Worm (Caenorhabditis elegans) whole organism, L1 larva: ENCODE data around the gene F39F10.4.

Experiments
- elt-2 ChIP-seq: sonication (generic microtip); optimal IDR thresholded peaks from 2 replicates; lab custom pipeline; 2016; ENCODE audit warnings: missing genetic modification characterization, mild to moderate bottlenecking, inconsistent platforms, missing compliant biosample characterization, missing genetic modification reagents
- lin-15B ChIP-seq: fragments of 150-350 bp; sonication (generic microtip); optimal IDR thresholded peaks from 3 replicates; lab custom pipeline; 2014; ENCODE audit warnings: missing biosample characterization, missing genetic modification characterization
- lin-39 ChIP-seq: fragments of 150-350 bp; optimal IDR thresholded peaks from 2 replicates; lab custom pipeline; 2014; ENCODE audit warnings: missing biosample characterization, missing genetic modification reagents, missing genetic modification characterization
- mab-9 ChIP-seq: fragments of 200-800 bp; sonication (Bioruptor generic); IDR thresholded peaks from 2 replicates; pipeline ENCODE4 v1.3.6; 2022; ENCODE audit warnings: missing genetic modification reagents, missing genetic modification characterization, missing compliant biosample characterization

Gene F39F10.4

DNA sequence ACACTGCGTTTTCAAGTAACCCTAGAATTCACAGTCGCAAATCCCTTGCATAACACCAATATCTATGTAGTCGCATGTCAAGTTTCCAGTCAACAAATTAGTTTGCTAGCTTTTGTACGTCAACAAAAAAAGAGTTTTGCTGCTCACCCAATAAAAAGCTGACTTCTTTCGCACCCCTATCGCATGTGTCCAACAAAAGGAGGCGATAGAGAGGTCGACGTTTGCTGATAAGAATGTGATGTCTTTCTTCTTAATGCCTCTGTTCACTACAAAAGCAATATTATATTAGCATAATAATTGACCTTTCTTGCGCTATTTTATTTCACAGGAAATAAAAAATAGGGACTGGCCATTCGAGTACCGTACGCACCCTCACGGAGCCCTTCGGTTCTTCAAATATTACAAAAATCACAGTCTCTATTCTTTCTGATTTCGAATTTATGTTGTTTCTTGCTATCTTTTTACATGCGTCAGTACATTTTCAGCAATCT, 43.5 kb downstream of the F39F10.4 start, which contains the start of gene T20F7.3:
Gene T20F7.3, plus strand, starts transcription at position 441 of the 491 bp plus-strand sequence.
- peak; percentile 33 for TF ChIP-seq elt-2 (tag; lab: Kevin White, UChicago)
- no peak for TF ChIP-seq lin-39
- no peak for TF ChIP-seq mab-9 (GFP tag; lab: Robert Waterston, UW)
- no peak for TF ChIP-seq lin-15B
